Worm (Caenorhabditis elegans) whole organism, L3 larva: ENCODE data around the gene F54D1.6.
A peak's percentile ranks its signal among the peaks of the same experiment; 100 is the strongest.

Source experiments
- ama-1 ChIP-seq: fragments of 150-350 bp; optimal IDR thresholded peaks from 2 replicates; lab custom pipeline; 2018
- eor-1 ChIP-seq, 2 experiments: fragments of 150-350 bp; optimal IDR thresholded peaks; 2 replicates each; lab custom pipeline; 2014 to 2018; ENCODE audit warnings: missing biosample characterization in 2 of 2, missing genetic modification characterization in 2 of 2
- jun-1 ChIP-seq: fragments of 150-350 bp; optimal IDR thresholded peaks from 2 replicates; lab custom pipeline; 2014; ENCODE audit warnings: missing biosample characterization, missing genetic modification reagents, missing genetic modification characterization
- lsy-12 ChIP-seq: sonication (generic microtip); optimal IDR thresholded peaks from 2 replicates; lab custom pipeline; 2016; ENCODE audit warnings: mild to moderate bottlenecking, missing genetic modification characterization, missing compliant biosample characterization
- mdl-1 ChIP-seq: fragments of 150-350 bp; optimal IDR thresholded peaks from 2 replicates; lab custom pipeline; 2014; ENCODE audit warnings: missing biosample characterization, missing genetic modification characterization
- nhr-76 ChIP-seq: fragments of 150-350 bp; sonication (generic microtip); optimal IDR thresholded peaks from 5 replicates; lab custom pipeline; 2014; ENCODE audit warnings: missing biosample characterization, missing genetic modification characterization
- pha-4 ChIP-seq: fragments of 150-350 bp; optimal IDR thresholded peaks from 2 replicates; lab custom pipeline; 2014; ENCODE audit warnings: missing biosample characterization, missing genetic modification reagents, missing genetic modification characterization
- unc-62 ChIP-seq: fragments of 150-350 bp; sonication (generic microtip); optimal IDR thresholded peaks from 4 replicates; lab custom pipeline; 2014; ENCODE audit warnings: missing biosample characterization, missing genetic modification reagents, missing genetic modification characterization
- zag-1 ChIP-seq: fragments of 150-350 bp; optimal IDR thresholded peaks from 2 replicates; lab custom pipeline; 2014; ENCODE audit warnings: missing biosample characterization, missing genetic modification characterization

- no peak for TF ChIP-seq mdl-1 (tag; lab: Kevin White, UChicago)
- peak; percentile 43 for TF ChIP-seq pha-4 (tag; lab: Kevin White, UChicago)
- no peak for TF ChIP-seq eor-1 (tag; optimal IDR thresholded peaks at IDR 0.05; lab: Kevin White, UChicago)
- TF ChIP-seq ama-1 (lab: Kevin White, UChicago): no peak
- no peak for TF ChIP-seq unc-62 (GFP tag; lab: Kevin White, UChicago)
- no peak for TF ChIP-seq lsy-12 (tag; lab: Kevin White, UChicago)
- TF ChIP-seq nhr-76: no peak
- TF ChIP-seq zag-1 (tag; lab: Kevin White, UChicago): no peak
- no peak for TF ChIP-seq jun-1 (tag; lab: Kevin White, UChicago)
These were observed 45.1 kb downstream of the F54D1.6 start, which contains the start of gene sart-3 for ce11 chrIV:11332751-11333150.
